Worm (Caenorhabditis elegans) whole organism, L3 larva: ENCODE measurements around the gene C18D11.7.
A peak's percentile ranks its signal among the peaks of the same experiment; 100 is the strongest.

ENCODE experiments used
- R02D3.7 ChIP-seq: fragments of 150-350 bp; optimal IDR thresholded peaks from 2 replicates; lab custom pipeline; 2014; ENCODE audit warnings: missing biosample characterization, missing genetic modification characterization
- aly-2 ChIP-seq: fragments of 150-350 bp; optimal IDR thresholded peaks from 2 replicates; lab custom pipeline; 2014; ENCODE audit warnings: missing biosample characterization, missing genetic modification characterization
- ama-1 ChIP-seq: fragments of 150-350 bp; optimal IDR thresholded peaks from 2 replicates; lab custom pipeline; 2018
- ceh-16 ChIP-seq: sonication (generic microtip); optimal IDR thresholded peaks from 2 replicates; lab custom pipeline; 2017; ENCODE audit warnings: missing biosample characterization, missing genetic modification characterization
- daf-12 ChIP-seq: fragments of 150-350 bp; optimal IDR thresholded peaks from 2 replicates; lab custom pipeline; 2014; ENCODE audit warnings: missing biosample characterization, missing genetic modification reagents, missing genetic modification characterization
- egl-5 ChIP-seq: fragments of 150-350 bp; optimal IDR thresholded peaks from 2 replicates; lab custom pipeline; 2017; ENCODE audit warnings: missing biosample characterization, missing genetic modification reagents, missing genetic modification characterization, inconsistent platforms
- elt-1 ChIP-seq: fragments of 150-350 bp; optimal IDR thresholded peaks from 2 replicates; lab custom pipeline; 2014; ENCODE audit warnings: missing biosample characterization, missing genetic modification characterization
- elt-2 ChIP-seq: sonication (generic microtip); optimal IDR thresholded peaks from 2 replicates; lab custom pipeline; 2016; ENCODE audit warnings: missing genetic modification reagents, mild to moderate bottlenecking, missing genetic modification characterization, missing compliant biosample characterization
- elt-3 ChIP-seq, 3 experiments: fragments of 150-350 bp in 1 of 3; sonication (generic microtip) in 2 of 3; optimal IDR thresholded peaks; 2 replicates in 2 of 3; 4 replicates in 1 of 3; lab custom pipeline; 2014 to 2017; ENCODE audit warnings: missing biosample characterization in 3 of 3, missing genetic modification characterization in 3 of 3
- eor-1 ChIP-seq, 2 experiments: fragments of 150-350 bp; optimal IDR thresholded peaks; 2 replicates each; lab custom pipeline; 2014 to 2018; ENCODE audit warnings: missing biosample characterization in 2 of 2, missing genetic modification characterization in 2 of 2
- fkh-10 ChIP-seq: sonication (generic microtip); optimal IDR thresholded peaks from 2 replicates; lab custom pipeline; 2017; ENCODE audit warnings: missing biosample characterization, missing genetic modification reagents, missing genetic modification characterization
- fkh-2 ChIP-seq: fragments of 150-350 bp; optimal IDR thresholded peaks from 2 replicates; lab custom pipeline; 2014; ENCODE audit warnings: missing biosample characterization, missing genetic modification reagents, missing genetic modification characterization
- hmg-11 ChIP-seq: sonication (generic microtip); optimal IDR thresholded peaks from 2 replicates; lab custom pipeline; 2016; ENCODE audit warnings: missing genetic modification characterization, missing compliant biosample characterization
- jun-1 ChIP-seq: fragments of 150-350 bp; optimal IDR thresholded peaks from 2 replicates; lab custom pipeline; 2014; ENCODE audit warnings: missing biosample characterization, missing genetic modification reagents, missing genetic modification characterization
- lin-15B ChIP-seq: fragments of 150-350 bp; optimal IDR thresholded peaks from 2 replicates; lab custom pipeline; 2014; ENCODE audit warnings: missing biosample characterization, missing genetic modification characterization
- lin-39 ChIP-seq: fragments of 150-350 bp; optimal IDR thresholded peaks from 2 replicates; lab custom pipeline; 2018; ENCODE audit warnings: missing biosample characterization, missing genetic modification reagents, missing genetic modification characterization
- mdl-1 ChIP-seq: fragments of 150-350 bp; optimal IDR thresholded peaks from 2 replicates; lab custom pipeline; 2014; ENCODE audit warnings: missing biosample characterization, missing genetic modification characterization
- mml-1 ChIP-seq: fragments of 150-350 bp; sonication (generic microtip); optimal IDR thresholded peaks from 3 replicates; lab custom pipeline; 2014; ENCODE audit warnings: missing biosample characterization, missing genetic modification characterization
- nfya-1 ChIP-seq: sonication (generic microtip); optimal IDR thresholded peaks from 2 replicates; lab custom pipeline; 2017; ENCODE audit warnings: missing genetic modification characterization, mild to moderate bottlenecking, missing compliant biosample characterization, antibody characterized with exemption, moderate library complexity; ENCODE audit not compliant: insufficient read depth
- nhr-11 ChIP-seq: fragments of 150-350 bp; optimal IDR thresholded peaks from 2 replicates; lab custom pipeline; 2014; ENCODE audit warnings: missing biosample characterization, missing genetic modification characterization
- nhr-23 ChIP-seq: fragments of 150-350 bp; optimal IDR thresholded peaks from 2 replicates; lab custom pipeline; 2014; ENCODE audit warnings: missing biosample characterization, missing genetic modification reagents, missing genetic modification characterization
- nhr-237 ChIP-seq: fragments of 150-350 bp; optimal IDR thresholded peaks from 2 replicates; lab custom pipeline; 2014; ENCODE audit warnings: missing biosample characterization, missing genetic modification characterization
- nhr-25 ChIP-seq: sonication (generic microtip); optimal IDR thresholded peaks from 2 replicates; lab custom pipeline; 2017; ENCODE audit warnings: missing biosample characterization, missing genetic modification characterization
- nhr-28 ChIP-seq: fragments of 150-350 bp; optimal IDR thresholded peaks from 2 replicates; lab custom pipeline; 2014; ENCODE audit warnings: missing biosample characterization, missing genetic modification characterization
- nhr-43 ChIP-seq: sonication (generic microtip); optimal IDR thresholded peaks from 2 replicates; lab custom pipeline; 2016; ENCODE audit warnings: mild to moderate bottlenecking, missing genetic modification characterization, missing compliant biosample characterization; ENCODE audit not compliant: poor library complexity, severe bottlenecking
- nhr-67 ChIP-seq: fragments of 150-350 bp; optimal IDR thresholded peaks from 2 replicates; lab custom pipeline; 2014; ENCODE audit warnings: missing biosample characterization, missing genetic modification characterization
- nhr-76 ChIP-seq: fragments of 150-350 bp; sonication (generic microtip); optimal IDR thresholded peaks from 5 replicates; lab custom pipeline; 2014; ENCODE audit warnings: missing biosample characterization, missing genetic modification characterization
- nhr-77 ChIP-seq: fragments of 150-350 bp; optimal IDR thresholded peaks from 2 replicates; lab custom pipeline; 2014; ENCODE audit warnings: missing biosample characterization, missing genetic modification characterization
- pha-4 ChIP-seq: fragments of 150-350 bp; optimal IDR thresholded peaks from 2 replicates; lab custom pipeline; 2014; ENCODE audit warnings: missing biosample characterization, missing genetic modification reagents, missing genetic modification characterization
- pqm-1 ChIP-seq: fragments of 150-350 bp; optimal IDR thresholded peaks from 2 replicates; lab custom pipeline; 2017; ENCODE audit warnings: missing biosample characterization, missing genetic modification characterization, inconsistent platforms
- snpc-4 ChIP-seq: fragments of 150-350 bp; optimal IDR thresholded peaks from 2 replicates; lab custom pipeline; 2014; ENCODE audit warnings: missing biosample characterization, missing genetic modification characterization
- tbx-2 ChIP-seq: sonication (generic microtip); optimal IDR thresholded peaks from 2 replicates; lab custom pipeline; 2016; ENCODE audit warnings: mild to moderate bottlenecking, missing genetic modification characterization, missing compliant biosample characterization
- unc-39 ChIP-seq: sonication (generic microtip); optimal IDR thresholded peaks from 4 replicates; lab custom pipeline; 2017; ENCODE audit warnings: missing biosample characterization, missing genetic modification characterization
- unc-62 ChIP-seq: fragments of 150-350 bp; sonication (generic microtip); optimal IDR thresholded peaks from 4 replicates; lab custom pipeline; 2014; ENCODE audit warnings: missing biosample characterization, missing genetic modification reagents, missing genetic modification characterization
- zag-1 ChIP-seq: fragments of 150-350 bp; optimal IDR thresholded peaks from 2 replicates; lab custom pipeline; 2014; ENCODE audit warnings: missing biosample characterization, missing genetic modification characterization
- ztf-11 ChIP-seq: fragments of 150-350 bp; optimal IDR thresholded peaks from 2 replicates; lab custom pipeline; 2014; ENCODE audit warnings: missing biosample characterization, missing genetic modification characterization
- ztf-4 ChIP-seq: fragments of 150-350 bp; optimal IDR thresholded peaks from 2 replicates; lab custom pipeline; 2014; ENCODE audit warnings: missing biosample characterization, missing genetic modification characterization

C18D11.7 gene

DNA sequence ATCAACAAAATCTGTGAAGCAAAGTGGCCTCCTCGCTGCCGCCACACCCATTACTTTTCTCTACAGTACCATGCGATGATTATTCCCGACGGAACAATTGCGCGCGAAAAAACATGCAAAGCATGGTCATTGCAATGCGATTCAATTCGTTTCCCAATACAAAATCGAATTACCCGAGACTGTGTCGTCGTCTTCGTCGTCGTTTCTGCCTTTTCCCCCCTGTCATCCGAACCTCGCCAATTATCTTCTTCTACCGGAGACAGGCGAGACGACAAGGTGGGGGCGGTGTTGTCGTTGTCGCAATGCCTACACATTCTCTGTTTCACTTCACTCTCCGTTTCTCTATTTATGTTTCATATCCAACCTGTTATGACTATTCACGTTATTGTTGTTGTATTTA lies 5.2 kb upstream of the C18D11.7 start:
- TF ChIP-seq ztf-11 (tag; lab: Kevin White, UChicago), result no peak
- no peak for TF ChIP-seq elt-3 (tag; optimal IDR thresholded peaks at IDR 0.05; lab: Kevin White, UChicago)
- TF ChIP-seq nhr-11 (tag; lab: Kevin White, UChicago), result no peak
- no peak for TF ChIP-seq nhr-77 (tag; lab: Kevin White, UChicago)
- peak; percentile 65 for TF ChIP-seq nhr-25 (tag; lab: Kevin White, UChicago)
- TF ChIP-seq lin-39 (tag; lab: Kevin White, UChicago), result no peak
- TF ChIP-seq nhr-76 (tag; lab: Kevin White, UChicago), result no peak
- TF ChIP-seq unc-62 (GFP tag; lab: Kevin White, UChicago), result no peak
- no peak for TF ChIP-seq zag-1
- peak; percentile 0 for TF ChIP-seq nfya-1 (tag; lab: Kevin White, UChicago)
- no peak for TF ChIP-seq eor-1 (tag; optimal IDR thresholded peaks at IDR 0.05; lab: Kevin White, UChicago)
- TF ChIP-seq ama-1, result no peak
- no peak for TF ChIP-seq elt-2
- peak; percentile 1 for TF ChIP-seq hmg-11
- TF ChIP-seq fkh-10, result no peak
- peak; percentile 52 for TF ChIP-seq nhr-23 (tag; lab: Kevin White, UChicago)
- no peak for TF ChIP-seq R02D3.7 (tag; lab: Kevin White, UChicago)
- TF ChIP-seq nhr-43 (tag; lab: Kevin White, UChicago), result peak; percentile 65

DNA sequence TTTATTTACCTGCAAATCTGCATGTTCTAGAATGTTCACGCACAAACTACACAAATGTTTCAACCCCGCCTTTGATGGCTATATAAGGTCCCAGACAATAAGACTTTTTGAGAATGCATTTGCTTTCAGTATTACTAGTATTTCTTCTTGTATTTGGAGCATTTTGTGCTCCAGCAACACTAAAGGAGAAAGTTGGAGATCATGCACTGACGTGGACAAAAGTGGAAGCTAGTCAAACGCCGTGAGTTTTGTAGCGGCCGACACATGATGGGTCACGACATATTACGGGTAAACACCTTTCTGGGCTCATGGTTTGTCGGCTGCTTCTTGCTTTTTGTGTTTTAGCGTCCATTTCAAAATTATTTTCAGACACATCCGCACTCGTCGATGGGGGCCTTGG lies 3.9 kb upstream of the C18D11.7 start, which contains the start of gene C18D11.6:
Gene C18D11.6, plus strand, starts transcription at position 110 of the 400 bp plus-strand sequence.
- TF ChIP-seq fkh-2 (no peak), pqm-1 (no peak), nhr-67 (tag; lab: Kevin White, UChicago) (no peak), nhr-25 (tag; lab: Kevin White, UChicago) (no peak), ztf-11 (tag; lab: Kevin White, UChicago) (no peak), unc-39 (no peak), nhr-28 (tag; lab: Kevin White, UChicago) (no peak), daf-12 (tag; lab: Kevin White, UChicago) (no peak), eor-1 (tag; optimal IDR thresholded peaks at IDR 0.05; lab: Kevin White, UChicago) (no peak), mml-1 (no peak), nhr-43 (tag; lab: Kevin White, UChicago) (no peak), snpc-4 (tag; lab: Kevin White, UChicago) (no peak), lin-15B (tag; lab: Kevin White, UChicago) (no peak), egl-5 (tag; lab: Kevin White, UChicago) (no peak)

DNA sequence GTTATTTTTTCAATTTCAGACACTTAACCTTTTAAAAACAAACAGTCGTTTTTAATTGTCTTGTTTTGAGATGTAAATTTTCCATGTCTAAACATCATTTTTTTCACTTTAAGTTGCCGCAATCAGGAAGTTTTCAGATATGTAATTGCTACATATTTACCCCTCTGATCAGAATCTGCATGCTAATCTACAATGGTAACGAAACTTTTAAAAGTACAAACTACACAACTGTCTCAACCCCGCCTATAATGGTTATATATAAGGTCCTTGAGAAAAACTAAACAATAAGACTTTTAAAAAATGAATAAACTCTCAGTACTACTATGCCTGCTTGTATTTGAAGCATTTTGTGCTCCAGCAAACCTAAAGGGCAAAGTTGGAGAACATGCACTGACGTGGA lies 2.2 kb upstream of the C18D11.7 start, which contains the start of gene C18D11.9:
Gene C18D11.9, plus strand, starts transcription at position 301 of the 400 bp plus-strand sequence.
- TF ChIP-seq nhr-67 (tag; lab: Kevin White, UChicago), result no peak
- TF ChIP-seq pha-4 (tag; lab: Kevin White, UChicago), result no peak
- TF ChIP-seq ztf-4, result no peak
- TF ChIP-seq nhr-77 (tag; lab: Kevin White, UChicago), result no peak
- TF ChIP-seq fkh-2, result no peak

DNA sequence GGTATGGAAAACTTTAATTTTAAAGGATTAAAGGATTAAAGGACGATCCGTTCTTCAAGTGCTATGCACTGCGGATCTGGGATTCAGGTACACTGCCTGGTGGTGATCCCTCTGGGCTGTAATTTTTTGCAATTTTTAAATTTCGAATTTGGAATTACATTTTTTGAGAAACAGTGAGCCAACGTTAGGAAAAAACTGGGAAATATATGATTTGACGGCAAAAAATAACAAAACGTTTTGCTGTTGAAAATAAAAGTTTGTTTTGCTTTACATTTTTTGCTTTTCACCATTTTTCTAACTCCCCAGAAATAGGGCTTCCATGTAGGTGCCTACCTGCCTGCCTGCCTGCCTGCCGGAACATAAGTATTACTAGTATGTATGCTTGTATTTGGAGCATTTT lies 823 bp upstream of the C18D11.7 start, which contains the start of gene C18D11.10:
Gene C18D11.10, plus strand, starts transcription at position 301 of the 400 bp plus-strand sequence.
- TF ChIP-seq unc-62 (GFP tag; lab: Kevin White, UChicago) (no peak), ceh-16 (tag; lab: Kevin White, UChicago) (no peak), nfya-1 (tag; lab: Kevin White, UChicago) (no peak), lin-39 (tag; lab: Kevin White, UChicago) (no peak), aly-2 (tag; lab: Kevin White, UChicago) (no peak), nhr-237 (tag; lab: Kevin White, UChicago) (no peak), elt-1 (tag; lab: Kevin White, UChicago) (no peak), tbx-2 (tag; lab: Kevin White, UChicago) (no peak), elt-3 (tag; optimal IDR thresholded peaks at IDR 0.05; lab: Kevin White, UChicago) (no peak), eor-1 (tag; optimal IDR thresholded peaks at IDR 0.05; lab: Kevin White, UChicago) (no peak), fkh-10 (no peak), pha-4 (tag; lab: Kevin White, UChicago) (no peak), hmg-11 (no peak), mdl-1 (tag; lab: Kevin White, UChicago) (no peak), jun-1 (tag; lab: Kevin White, UChicago) (no peak), elt-2 (no peak), nhr-28 (tag; lab: Kevin White, UChicago) (no peak)
